Worm (Caenorhabditis elegans) whole organism, L1 larva: ENCODE data around the gene lido-6.

Experiments
- alr-1 ChIP-seq: fragments of 200-800 bp; sonication (Bioruptor generic); optimal IDR thresholded peaks from 2 replicates; lab custom pipeline; 2018; ENCODE audit warnings: borderline replicate concordance, mild to moderate bottlenecking, missing genetic modification characterization, missing compliant biosample characterization
- fkh-10 ChIP-seq: sonication (generic microtip); optimal IDR thresholded peaks from 2 replicates; lab custom pipeline; 2017; ENCODE audit warnings: missing biosample characterization, missing genetic modification reagents, missing genetic modification characterization
- lin-39 ChIP-seq: fragments of 150-350 bp; optimal IDR thresholded peaks from 2 replicates; lab custom pipeline; 2014; ENCODE audit warnings: missing biosample characterization, missing genetic modification reagents, missing genetic modification characterization
- nhr-237 ChIP-seq: fragments of 150-350 bp; optimal IDR thresholded peaks from 2 replicates; lab custom pipeline; 2014; ENCODE audit warnings: missing biosample characterization, missing genetic modification characterization
- nhr-28 ChIP-seq: fragments of 150-350 bp; optimal IDR thresholded peaks from 2 replicates; lab custom pipeline; 2014; ENCODE audit warnings: missing biosample characterization, missing genetic modification characterization

DNA sequence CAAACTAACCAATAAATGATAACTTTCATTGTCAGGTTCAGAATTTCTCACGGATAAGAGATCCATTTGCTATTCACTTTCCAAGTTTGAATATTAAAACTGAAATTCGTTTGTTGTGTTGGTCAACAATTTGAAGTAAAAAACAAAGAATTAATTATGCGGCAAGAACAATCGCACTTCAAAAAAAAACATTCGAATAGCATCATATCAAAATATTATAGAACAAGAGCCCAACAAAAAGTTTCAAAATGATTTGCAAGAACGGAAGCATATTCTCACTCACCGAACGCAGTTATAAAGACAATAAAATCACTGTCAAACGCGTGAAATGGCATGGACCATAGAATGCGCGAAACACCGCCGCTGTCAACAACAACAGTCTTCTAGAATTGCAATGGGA, 19.4 kb upstream of the lido-6 start, which contains the start of gene K09E3.7:
- TF ChIP-seq nhr-237 (tag; lab: Kevin White, UChicago) (no peak), fkh-10 (GFP tag; lab: Kevin White, UChicago) (no peak), alr-1 (tag; lab: Kevin White, UChicago) (no peak), lin-39 (tag; lab: Kevin White, UChicago) (no peak), nhr-28 (tag; lab: Kevin White, UChicago) (no peak)
